Worm (Caenorhabditis elegans) whole organism, mixed stage, embryonic: Measurements from ENCODE around the gene tdpo-1.

Experiments
- M03D4.4 ChIP-seq: sonication (generic microtip); optimal IDR thresholded peaks from 2 replicates; lab custom pipeline; 2017; ENCODE audit warnings: mild to moderate bottlenecking, missing genetic modification characterization, missing compliant biosample characterization
- bed-3 ChIP-seq: fragments of 200-800 bp; sonication (Bioruptor generic); optimal IDR thresholded peaks from 3 replicates; lab custom pipeline; 2018; ENCODE audit warnings: mild to moderate bottlenecking, missing genetic modification characterization, moderate library complexity, missing compliant biosample characterization
- blmp-1 ChIP-seq: fragments of 150-350 bp; optimal IDR thresholded peaks from 2 replicates; lab custom pipeline; 2014; ENCODE audit warnings: missing biosample characterization, missing genetic modification characterization
- ceh-39 ChIP-seq: fragments of 150-350 bp; optimal IDR thresholded peaks from 2 replicates; lab custom pipeline; 2014; ENCODE audit warnings: missing biosample characterization, missing genetic modification characterization
- ceh-43 ChIP-seq: fragments of 200-800 bp; sonication (Bioruptor generic); optimal IDR thresholded peaks from 2 replicates; lab custom pipeline; 2018; ENCODE audit warnings: mild to moderate bottlenecking, missing genetic modification characterization, moderate library complexity, missing compliant biosample characterization
- ceh-83 ChIP-seq: fragments of 200-800 bp; sonication (Bioruptor generic); optimal IDR thresholded peaks from 2 replicates; lab custom pipeline; 2018; ENCODE audit warnings: mild to moderate bottlenecking, missing genetic modification characterization, missing compliant biosample characterization
- ces-1 ChIP-seq: fragments of 150-350 bp; optimal IDR thresholded peaks from 2 replicates; lab custom pipeline; 2014; ENCODE audit warnings: missing biosample characterization, missing genetic modification reagents, missing genetic modification characterization
- cnd-1 ChIP-seq: fragments of 200-800 bp; sonication (Bioruptor generic); optimal IDR thresholded peaks from 2 replicates; lab custom pipeline; 2018; ENCODE audit warnings: mild to moderate bottlenecking, missing genetic modification characterization, missing compliant biosample characterization
- drap-1 ChIP-seq: fragments of 200-800 bp; sonication (Bioruptor generic); optimal IDR thresholded peaks from 3 replicates; lab custom pipeline; 2018; ENCODE audit warnings: mild to moderate bottlenecking, missing genetic modification characterization, missing compliant biosample characterization
- elt-1 ChIP-seq: sonication (generic microtip); optimal IDR thresholded peaks from 2 replicates; lab custom pipeline; 2017; ENCODE audit warnings: missing genetic modification characterization, mild to moderate bottlenecking, missing compliant biosample characterization, antibody characterized with exemption, moderate library complexity, borderline replicate concordance; ENCODE audit not compliant: insufficient read depth
- elt-3 ChIP-seq: fragments of 150-350 bp; optimal IDR thresholded peaks from 2 replicates; lab custom pipeline; 2014; ENCODE audit warnings: missing biosample characterization, missing genetic modification characterization
- flh-1 ChIP-seq: fragments of 200-800 bp; sonication (Bioruptor generic); optimal IDR thresholded peaks from 2 replicates; lab custom pipeline; 2018; ENCODE audit warnings: mild to moderate bottlenecking, missing genetic modification characterization, moderate library complexity, missing compliant biosample characterization
- ham-2 ChIP-seq: fragments of 200-800 bp; sonication (Bioruptor generic); optimal IDR thresholded peaks from 2 replicates; lab custom pipeline; 2018; ENCODE audit warnings: mild to moderate bottlenecking, missing genetic modification characterization, missing compliant biosample characterization
- hlh-1 ChIP-seq: fragments of 150-350 bp; optimal IDR thresholded peaks from 2 replicates; lab custom pipeline; 2014; ENCODE audit warnings: missing biosample characterization, missing genetic modification reagents, missing genetic modification characterization
- lin-13 ChIP-seq: fragments of 150-350 bp; optimal IDR thresholded peaks from 2 replicates; lab custom pipeline; 2014; ENCODE audit warnings: missing biosample characterization, missing genetic modification characterization
- lin-32 ChIP-seq: fragments of 200-800 bp; sonication (Bioruptor generic); optimal IDR thresholded peaks from 2 replicates; lab custom pipeline; 2018; ENCODE audit warnings: mild to moderate bottlenecking, missing genetic modification characterization, missing compliant biosample characterization
- lsy-2 ChIP-seq: fragments of 150-350 bp; optimal IDR thresholded peaks from 2 replicates; lab custom pipeline; 2014; ENCODE audit warnings: missing biosample characterization, missing genetic modification characterization
- mab-5 ChIP-seq: fragments of 150-350 bp; optimal IDR thresholded peaks from 2 replicates; lab custom pipeline; 2014; ENCODE audit warnings: missing biosample characterization, missing genetic modification characterization
- mep-1 ChIP-seq: fragments of 150-350 bp; optimal IDR thresholded peaks from 2 replicates; lab custom pipeline; 2017; ENCODE audit warnings: missing biosample characterization, missing genetic modification reagents, missing genetic modification characterization, inconsistent platforms
- mls-2 ChIP-seq: sonication (generic microtip); optimal IDR thresholded peaks from 2 replicates; lab custom pipeline; 2016; ENCODE audit warnings: mild to moderate bottlenecking, missing genetic modification characterization, moderate library complexity, missing compliant biosample characterization
- nhr-12 ChIP-seq: fragments of 150-350 bp; optimal IDR thresholded peaks from 2 replicates; lab custom pipeline; 2014; ENCODE audit warnings: missing biosample characterization, missing genetic modification characterization
- nhr-2 ChIP-seq: fragments of 150-350 bp; optimal IDR thresholded peaks from 2 replicates; lab custom pipeline; 2014; ENCODE audit warnings: missing biosample characterization, missing genetic modification characterization
- nhr-237 ChIP-seq: fragments of 150-350 bp; optimal IDR thresholded peaks from 2 replicates; lab custom pipeline; 2014; ENCODE audit warnings: missing biosample characterization, missing genetic modification characterization
- nhr-76 ChIP-seq: sonication (generic microtip); optimal IDR thresholded peaks from 2 replicates; lab custom pipeline; 2017; ENCODE audit warnings: missing biosample characterization, missing genetic modification characterization
- sem-2 ChIP-seq: fragments of 200-800 bp; sonication (Bioruptor generic); optimal IDR thresholded peaks from 2 replicates; lab custom pipeline; 2018; ENCODE audit warnings: mild to moderate bottlenecking, missing genetic modification characterization, missing compliant biosample characterization
- snpc-4 ChIP-seq: fragments of 150-350 bp; optimal IDR thresholded peaks from 2 replicates; lab custom pipeline; 2014; ENCODE audit warnings: missing biosample characterization, missing genetic modification characterization
- sptf-1 ChIP-seq: sonication (generic microtip); optimal IDR thresholded peaks from 2 replicates; lab custom pipeline; 2017; ENCODE audit warnings: mild to moderate bottlenecking, missing genetic modification characterization, moderate library complexity, missing compliant biosample characterization
- tbx-8 ChIP-seq: fragments of 200-800 bp; sonication (Bioruptor generic); optimal IDR thresholded peaks from 2 replicates; lab custom pipeline; 2018; ENCODE audit warnings: mild to moderate bottlenecking, missing genetic modification characterization, moderate library complexity, missing compliant biosample characterization
- unc-120 ChIP-seq: sonication (generic microtip); optimal IDR thresholded peaks from 2 replicates; lab custom pipeline; 2017; ENCODE audit warnings: missing genetic modification characterization, missing compliant biosample characterization; ENCODE audit not compliant: poor library complexity, severe bottlenecking
- unc-39 ChIP-seq: fragments of 150-350 bp; optimal IDR thresholded peaks from 2 replicates; lab custom pipeline; 2014; ENCODE audit warnings: missing biosample characterization, missing genetic modification characterization
- unc-62 ChIP-seq: fragments of 150-350 bp; optimal IDR thresholded peaks from 2 replicates; lab custom pipeline; 2014; ENCODE audit warnings: missing biosample characterization, missing genetic modification reagents, missing genetic modification characterization
- zip-8 ChIP-seq: fragments of 150-350 bp; optimal IDR thresholded peaks from 2 replicates; lab custom pipeline; 2014; ENCODE audit warnings: missing biosample characterization, missing genetic modification characterization

Gene tdpo-1

DNA sequence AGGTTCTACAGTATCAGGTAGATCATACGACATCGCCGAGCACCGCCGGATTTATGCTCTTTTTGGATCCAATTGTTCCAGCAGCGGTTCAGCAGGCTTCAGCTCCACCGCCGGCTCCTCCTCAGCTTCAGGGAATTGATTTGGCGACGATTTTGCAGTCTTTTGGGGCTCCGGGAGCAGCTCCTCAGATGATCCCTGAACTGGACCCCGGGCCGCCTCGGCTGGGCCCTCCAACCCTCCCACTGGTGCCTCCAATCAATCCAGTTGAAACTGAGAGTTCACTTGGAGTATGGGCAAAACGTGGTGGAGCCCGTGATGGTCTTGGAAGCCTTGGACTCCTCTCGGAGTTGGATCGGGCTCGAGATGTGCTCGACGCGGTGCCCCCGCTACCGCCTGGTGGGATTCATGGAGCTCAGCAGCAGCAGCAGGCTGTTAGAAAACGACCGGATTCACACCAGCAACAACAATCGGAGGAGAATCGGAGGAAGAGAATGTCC, 31.2 kb downstream of the tdpo-1 start:
- TF ChIP-seq M03D4.4 (tag; lab: Kevin White, UChicago) = no peak
- no peak for TF ChIP-seq sptf-1 (tag; lab: Kevin White, UChicago)
- TF ChIP-seq elt-1 (tag; lab: Kevin White, UChicago) = no peak
- no peak for TF ChIP-seq sem-2
- TF ChIP-seq nhr-237 (tag; lab: Kevin White, UChicago) = no peak
- TF ChIP-seq ceh-43 (GFP tag; lab: Kevin White, UChicago) = no peak
- no peak for TF ChIP-seq lsy-2 (tag; lab: Kevin White, UChicago)
- no peak for TF ChIP-seq nhr-76 (tag; lab: Kevin White, UChicago)
- TF ChIP-seq cnd-1 (tag; lab: Kevin White, UChicago) = no peak
- no peak for TF ChIP-seq ceh-83 (GFP tag; lab: Kevin White, UChicago)
- TF ChIP-seq unc-39 (tag; lab: Kevin White, UChicago) = no peak
- TF ChIP-seq mab-5 (tag; lab: Kevin White, UChicago) = no peak
- TF ChIP-seq, all 35 proteins: peak for 0

DNA sequence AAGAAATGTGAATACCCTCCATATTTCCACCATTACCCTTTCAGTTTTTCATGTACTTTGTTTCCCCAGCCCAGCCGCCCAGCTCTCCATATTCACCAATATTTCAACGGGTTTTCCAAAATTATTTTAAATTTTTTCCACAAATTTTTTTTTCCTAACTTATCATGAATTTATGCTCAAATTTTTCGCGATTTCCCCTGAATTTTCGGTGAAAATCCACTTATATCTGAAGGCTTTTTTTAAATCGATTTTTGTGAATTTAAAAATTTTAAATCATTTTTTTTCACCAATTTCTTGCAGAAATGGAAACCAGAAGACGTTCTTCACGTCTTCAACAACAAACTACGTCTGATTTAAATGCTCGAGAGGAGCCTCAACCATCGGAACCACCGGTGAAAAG, 33.1 kb downstream of the tdpo-1 start, which contains the start of gene xpc-1:
xpc-1 (plus strand) TSS at position 301 of the 400 bp plus-strand sequence.
- TF ChIP-seq nhr-2 (tag; lab: Kevin White, UChicago) (no peak), nhr-76 (tag; lab: Kevin White, UChicago) (no peak), ces-1 (GFP tag; lab: Kevin White, UChicago) (no peak), unc-39 (tag; lab: Kevin White, UChicago) (no peak), blmp-1 (tag; lab: Kevin White, UChicago) (no peak), mls-2 (tag; lab: Kevin White, UChicago) (no peak), mab-5 (tag; lab: Kevin White, UChicago) (no peak), elt-1 (tag; lab: Kevin White, UChicago) (no peak), unc-120 (tag; lab: Kevin White, UChicago) (no peak), flh-1 (no peak), lin-32 (GFP tag; lab: Kevin White, UChicago) (no peak), nhr-12 (tag; lab: Kevin White, UChicago) (no peak), ham-2 (no peak), zip-8 (no peak), lsy-2 (tag; lab: Kevin White, UChicago) (no peak), sem-2 (no peak), unc-62 (GFP tag; lab: Kevin White, UChicago) (no peak), cnd-1 (tag; lab: Kevin White, UChicago) (no peak), M03D4.4 (tag; lab: Kevin White, UChicago) (no peak)
- TF ChIP-seq, all 35 proteins: peak for 0

DNA sequence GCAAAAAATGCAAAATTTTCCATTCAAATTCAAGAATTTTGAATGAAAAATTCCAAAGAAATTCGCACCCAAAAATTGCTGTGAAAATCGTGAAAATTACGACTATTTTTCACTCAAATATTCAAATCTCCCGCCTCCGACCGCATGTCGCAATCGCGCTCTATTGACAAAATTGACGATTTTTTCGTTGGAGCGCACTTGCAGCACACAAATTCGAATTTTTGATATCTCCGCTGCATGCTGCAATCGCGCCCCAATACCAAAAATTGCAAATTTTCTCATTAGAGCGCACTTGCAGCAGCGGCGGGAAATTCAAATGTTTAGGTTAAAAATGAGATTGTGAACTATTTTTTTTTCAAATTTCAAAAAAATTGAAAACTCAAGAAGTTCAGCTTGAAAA, 38.1 kb downstream of the tdpo-1 start:
- TF ChIP-seq ceh-43 (GFP tag; lab: Kevin White, UChicago) (no peak), unc-39 (tag; lab: Kevin White, UChicago) (no peak), blmp-1 (tag; lab: Kevin White, UChicago) (no peak), nhr-2 (tag; lab: Kevin White, UChicago) (no peak), snpc-4 (no peak), ceh-83 (GFP tag; lab: Kevin White, UChicago) (no peak), ham-2 (no peak), ces-1 (GFP tag; lab: Kevin White, UChicago) (no peak), elt-3 (tag; lab: Kevin White, UChicago) (no peak), tbx-8 (GFP tag; lab: Kevin White, UChicago) (no peak)

DNA sequence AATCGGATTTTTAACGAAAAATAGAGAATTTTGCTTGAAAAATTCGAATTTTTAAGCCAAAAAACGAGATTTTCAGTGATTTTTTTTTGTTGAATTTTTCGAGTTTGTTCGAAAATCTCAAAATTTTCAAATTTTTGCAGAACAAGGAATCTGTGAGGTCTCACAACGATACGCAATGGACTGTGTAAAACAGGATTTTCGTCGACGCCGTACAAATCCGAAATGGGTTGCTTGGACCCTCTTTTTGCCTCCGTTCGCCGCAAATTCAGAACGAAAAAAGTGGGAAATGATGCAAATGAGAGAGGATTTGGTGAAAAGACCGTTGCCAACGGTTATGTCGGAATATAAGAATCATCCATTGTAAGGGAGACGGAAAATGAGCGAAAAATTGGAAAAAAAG, 42.6 kb downstream of the tdpo-1 start:
- TF ChIP-seq mep-1 (tag; lab: Kevin White, UChicago) (no peak), cnd-1 (tag; lab: Kevin White, UChicago) (no peak), tbx-8 (GFP tag; lab: Kevin White, UChicago) (no peak), unc-62 (GFP tag; lab: Kevin White, UChicago) (no peak), ces-1 (GFP tag; lab: Kevin White, UChicago) (no peak), unc-39 (tag; lab: Kevin White, UChicago) (no peak), ceh-83 (GFP tag; lab: Kevin White, UChicago) (no peak), hlh-1 (tag; lab: Kevin White, UChicago) (no peak), bed-3 (no peak), M03D4.4 (tag; lab: Kevin White, UChicago) (no peak), nhr-76 (tag; lab: Kevin White, UChicago) (no peak), mab-5 (tag; lab: Kevin White, UChicago) (no peak), ham-2 (no peak), ceh-39 (tag; lab: Kevin White, UChicago) (no peak), drap-1 (GFP tag; lab: Kevin White, UChicago) (no peak), nhr-2 (tag; lab: Kevin White, UChicago) (no peak), lin-13 (tag; lab: Kevin White, UChicago) (no peak)
